Fruit fly (Drosophila melanogaster) whole organism, embryonic: Measurements from ENCODE around the gene CG34148.

ENCODE experiments used
- CG10366 ChIP-seq: fragments of 200-800 bp; sonication (Bioruptor generic); IDR thresholded peaks from 2 replicates; pipeline ENCODE4 v1.3.6; 2022; ENCODE audit warnings: missing biosample characterization, missing genetic modification characterization
- CG10431 ChIP-seq: fragments of 200-800 bp; sonication (Bioruptor generic); optimal IDR thresholded peaks from 3 replicates; lab custom pipeline; 2018; ENCODE audit warnings: missing biosample characterization, mild to moderate bottlenecking, missing genetic modification characterization
- CG10654 ChIP-seq: fragments of 200-800 bp; sonication (Bioruptor generic); optimal IDR thresholded peaks from 2 replicates; lab custom pipeline; 2016; ENCODE audit warnings: missing biosample characterization, missing genetic modification characterization
- CG13424 ChIP-seq: fragments of 200-800 bp; sonication (Bioruptor generic); optimal IDR thresholded peaks from 2 replicates; lab custom pipeline; 2019; ENCODE audit warnings: missing biosample characterization, mild to moderate bottlenecking, missing genetic modification characterization, moderate library complexity
- CG1603 ChIP-seq: fragments of 200-800 bp; sonication (Bioruptor generic); optimal IDR thresholded peaks from 2 replicates; lab custom pipeline; 2019; ENCODE audit warnings: missing biosample characterization, mild to moderate bottlenecking, missing genetic modification characterization, moderate library complexity
- CG17359 ChIP-seq: fragments of 200-800 bp; sonication (Bioruptor generic); optimal IDR thresholded peaks from 3 replicates; lab custom pipeline; 2018; ENCODE audit warnings: missing biosample characterization, mild to moderate bottlenecking, missing genetic modification characterization, moderate library complexity
- CG17612 ChIP-seq: fragments of 200-800 bp; sonication (Bioruptor generic); IDR thresholded peaks from 2 replicates; pipeline ENCODE4 v1.3.6; 2022; ENCODE audit warnings: missing biosample characterization, missing genetic modification characterization
- CG17829 ChIP-seq: fragments of 200-800 bp; optimal IDR thresholded peaks from 2 replicates; lab custom pipeline; 2019; ENCODE audit warnings: missing biosample characterization, mild to moderate bottlenecking, missing genetic modification characterization, moderate library complexity
- CG18764 ChIP-seq: fragments of 200-800 bp; sonication (Bioruptor generic); optimal IDR thresholded peaks from 3 replicates; lab custom pipeline; 2016; ENCODE audit warnings: missing biosample characterization, missing genetic modification characterization
- CG2129 ChIP-seq: fragments of 200-800 bp; sonication (Bioruptor generic); IDR thresholded peaks from 2 replicates; pipeline ENCODE4 v1.3.6; 2022; ENCODE audit warnings: missing biosample characterization, missing genetic modification characterization; ENCODE audit not compliant: partially characterized antibody
- CG2889 ChIP-seq: fragments of 200-800 bp; sonication (Bioruptor generic); IDR thresholded peaks from 3 replicates; pipeline ENCODE4 v1.3.6; 2022; ENCODE audit warnings: missing biosample characterization, missing genetic modification characterization
- CG30403 ChIP-seq: fragments of 200-800 bp; sonication (Bioruptor generic); optimal IDR thresholded peaks from 3 replicates; lab custom pipeline; 2016; ENCODE audit warnings: missing biosample characterization, missing genetic modification characterization
- CG3847 ChIP-seq: fragments of 200-800 bp; sonication (Bioruptor generic); IDR thresholded peaks from 2 replicates; pipeline ENCODE4 v1.3.6; 2022; ENCODE audit warnings: missing biosample characterization, missing genetic modification characterization
- CG4730 ChIP-seq: fragments of 200-800 bp; sonication (Bioruptor generic); IDR thresholded peaks from 2 replicates; pipeline ENCODE4 v1.3.6; 2022; ENCODE audit warnings: missing biosample characterization, missing genetic modification characterization
- CG6272 ChIP-seq: fragments of 200-800 bp; sonication (Bioruptor generic); IDR thresholded peaks from 2 replicates; pipeline ENCODE4 v1.3.6; 2022; ENCODE audit warnings: missing biosample characterization, missing genetic modification characterization
- CG7839 ChIP-seq: fragments of 200-800 bp; sonication (Bioruptor generic); optimal IDR thresholded peaks from 3 replicates; lab custom pipeline; 2018; ENCODE audit warnings: missing biosample characterization, mild to moderate bottlenecking, missing genetic modification characterization, moderate library complexity
- CG8944 ChIP-seq: fragments of 200-800 bp; sonication (Bioruptor generic); optimal IDR thresholded peaks from 3 replicates; lab custom pipeline; 2016; ENCODE audit warnings: missing biosample characterization, missing genetic modification characterization
- CG9727 ChIP-seq: fragments of 200-800 bp; sonication (Bioruptor generic); optimal IDR thresholded peaks from 3 replicates; lab custom pipeline; 2017; ENCODE audit warnings: missing biosample characterization, mild to moderate bottlenecking, missing genetic modification characterization
- D19A ChIP-seq: fragments of 200-800 bp; optimal IDR thresholded peaks from 3 replicates; lab custom pipeline; 2019; ENCODE audit warnings: missing biosample characterization, mild to moderate bottlenecking, missing genetic modification characterization, moderate library complexity
- Doc2 ChIP-seq: fragments of 200-800 bp; sonication (Bioruptor generic); IDR thresholded peaks from 2 replicates; pipeline ENCODE4 v1.3.6; 2022; ENCODE audit warnings: missing biosample characterization, missing genetic modification characterization
- HHEX ChIP-seq: fragments of 200-800 bp; sonication (Bioruptor generic); optimal IDR thresholded peaks from 3 replicates; lab custom pipeline; 2017; ENCODE audit warnings: missing biosample characterization, mild to moderate bottlenecking, missing genetic modification characterization, missing genetic modification reagents
- HmgZ ChIP-seq: fragments of 200-800 bp; sonication (Bioruptor generic); optimal IDR thresholded peaks from 2 replicates; lab custom pipeline; 2018; ENCODE audit warnings: missing biosample characterization, mild to moderate bottlenecking, missing genetic modification characterization
- Mrtf ChIP-seq: fragments of 200-800 bp; sonication (Bioruptor generic); IDR thresholded peaks from 3 replicates; pipeline ENCODE4 v1.3.6; 2022; ENCODE audit warnings: missing biosample characterization, missing genetic modification characterization
- Opbp ChIP-seq: fragments of 200-800 bp; sonication (Bioruptor generic); IDR thresholded peaks from 3 replicates; pipeline ENCODE4 v1.3.6; 2022; ENCODE audit warnings: missing biosample characterization, missing genetic modification characterization; ENCODE audit not compliant: partially characterized antibody
- Optix ChIP-seq: fragments of 200-800 bp; sonication (Bioruptor generic); IDR thresholded peaks from 3 replicates; pipeline ENCODE4 v1.3.6; 2022; ENCODE audit warnings: missing biosample characterization, missing genetic modification characterization
- Ravus ChIP-seq: fragments of 200-800 bp; sonication (Bioruptor generic); IDR thresholded peaks from 2 replicates; pipeline ENCODE4 v1.3.6; 2022; ENCODE audit warnings: missing biosample characterization, missing genetic modification characterization
- ab ChIP-seq: fragments of 200-800 bp; sonication (Bioruptor generic); optimal IDR thresholded peaks from 2 replicates; lab custom pipeline; 2016; ENCODE audit warnings: missing biosample characterization, missing genetic modification characterization
- az2 ChIP-seq: fragments of 200-800 bp; sonication (Bioruptor generic); optimal IDR thresholded peaks from 3 replicates; lab custom pipeline; 2016; ENCODE audit warnings: missing biosample characterization, missing genetic modification characterization
- cas ChIP-seq: fragments of 200-800 bp; sonication (Bioruptor generic); IDR thresholded peaks from 2 replicates; pipeline ENCODE4 v1.3.6; 2022; ENCODE audit warnings: missing biosample characterization, missing genetic modification characterization
- corto ChIP-seq: fragments of 200-800 bp; sonication (Bioruptor generic); optimal IDR thresholded peaks from 2 replicates; lab custom pipeline; 2016; ENCODE audit warnings: missing biosample characterization, mild to moderate bottlenecking, missing genetic modification characterization, moderate library complexity
- dmrt11E ChIP-seq: fragments of 200-800 bp; sonication (Bioruptor generic); optimal IDR thresholded peaks from 3 replicates; lab custom pipeline; 2018; ENCODE audit warnings: missing biosample characterization, mild to moderate bottlenecking, missing genetic modification characterization, moderate library complexity
- dmrt99B ChIP-seq: fragments of 200-800 bp; sonication (Bioruptor generic); optimal IDR thresholded peaks from 2 replicates; lab custom pipeline; 2018; ENCODE audit warnings: missing biosample characterization, mild to moderate bottlenecking, missing genetic modification characterization, moderate library complexity
- ems ChIP-seq: fragments of 200-800 bp; sonication (Bioruptor generic); optimal IDR thresholded peaks from 3 replicates; lab custom pipeline; 2016; ENCODE audit warnings: missing biosample characterization, missing genetic modification characterization
- fd102C ChIP-seq: fragments of 200-800 bp; sonication (Bioruptor generic); optimal IDR thresholded peaks from 2 replicates; lab custom pipeline; 2018; ENCODE audit warnings: missing biosample characterization, mild to moderate bottlenecking, missing genetic modification characterization, moderate library complexity
- gt ChIP-seq: fragments of 200-800 bp; sonication (Bioruptor generic); IDR thresholded peaks from 2 replicates; pipeline ENCODE4 v1.3.6; 2022; ENCODE audit warnings: missing biosample characterization, missing genetic modification characterization
- lov ChIP-seq, 2 experiments: fragments of 200-800 bp in 1 of 2; fragments of >200 bp in 1 of 2; sonication (Bioruptor generic) in 1 of 2; IDR thresholded peaks in 1 of 2; optimal IDR thresholded peaks in 1 of 2; 2 replicates in 1 of 2; 3 replicates in 1 of 2; pipeline versions ENCODE4 v1.3.6 to Lab custom; 2017 to 2022; ENCODE audit warnings: missing biosample characterization in 1 of 2, missing genetic modification characterization in 1 of 2
- maf-S ChIP-seq: fragments of 200-800 bp; sonication (Bioruptor generic); optimal IDR thresholded peaks from 2 replicates; lab custom pipeline; 2016; ENCODE audit warnings: missing biosample characterization, missing genetic modification characterization
- pho ChIP-seq: fragments of 200-800 bp; sonication (Bioruptor generic); optimal IDR thresholded peaks from 2 replicates; lab custom pipeline; 2016; ENCODE audit warnings: missing biosample characterization, missing genetic modification characterization
- pnt ChIP-seq: fragments of 200-800 bp; sonication (Bioruptor generic); optimal IDR thresholded peaks from 3 replicates; lab custom pipeline; 2016; ENCODE audit warnings: missing biosample characterization, missing genetic modification characterization
- prd ChIP-seq, 3 experiments: fragments of >200 bp in 2 of 3; fragments of 200-800 bp in 1 of 3; sonication (Bioruptor generic) in 1 of 3; optimal IDR thresholded peaks in 2 of 3; IDR thresholded peaks in 1 of 3; 2 replicates in 2 of 3; 3 replicates in 1 of 3; pipeline versions ENCODE4 v1.3.6 to Lab custom; 2017 to 2022; ENCODE audit warnings: missing biosample characterization in 1 of 3, missing genetic modification characterization in 1 of 3
- repo ChIP-seq: fragments of 200-800 bp; sonication (Bioruptor generic); optimal IDR thresholded peaks from 2 replicates; lab custom pipeline; 2016; ENCODE audit warnings: missing biosample characterization, missing genetic modification characterization
- sd ChIP-seq: fragments of 200-800 bp; sonication (Bioruptor generic); optimal IDR thresholded peaks from 3 replicates; lab custom pipeline; 2018; ENCODE audit warnings: missing biosample characterization, mild to moderate bottlenecking, missing genetic modification characterization, moderate library complexity
- sisA ChIP-seq: fragments of 200-800 bp; sonication (Bioruptor generic); IDR thresholded peaks from 2 replicates; pipeline ENCODE4 v1.3.6; 2022; ENCODE audit warnings: missing biosample characterization, missing genetic modification characterization
- stc ChIP-seq: fragments of 200-800 bp; sonication (Bioruptor generic); IDR thresholded peaks from 2 replicates; pipeline ENCODE4 v1.3.6; 2022; ENCODE audit warnings: missing biosample characterization, missing genetic modification characterization
- tll ChIP-seq, 2 experiments: fragments of 200-800 bp in 1 of 2; fragments of >200 bp in 1 of 2; sonication (Bioruptor generic) in 1 of 2; optimal IDR thresholded peaks; 2 replicates each; lab custom pipeline; 2017 to 2019; ENCODE audit warnings: missing biosample characterization in 2 of 2, missing genetic modification characterization in 2 of 2, mild to moderate bottlenecking in 1 of 2, moderate library complexity in 1 of 2
- twi ChIP-seq: fragments of 200-800 bp; optimal IDR thresholded peaks from 2 replicates; lab custom pipeline; 2019; ENCODE audit warnings: missing biosample characterization, mild to moderate bottlenecking, missing genetic modification characterization, moderate library complexity
- wek ChIP-seq: fragments of 200-800 bp; sonication (Bioruptor generic); optimal IDR thresholded peaks from 3 replicates; lab custom pipeline; 2018; ENCODE audit warnings: missing biosample characterization, mild to moderate bottlenecking, missing genetic modification characterization, moderate library complexity
- zfh1 ChIP-seq: fragments of 200-800 bp; sonication (Bioruptor generic); IDR thresholded peaks from 3 replicates; pipeline ENCODE4 v1.3.6; 2022; ENCODE audit warnings: missing biosample characterization, missing genetic modification characterization

The CG34148 gene

DNA sequence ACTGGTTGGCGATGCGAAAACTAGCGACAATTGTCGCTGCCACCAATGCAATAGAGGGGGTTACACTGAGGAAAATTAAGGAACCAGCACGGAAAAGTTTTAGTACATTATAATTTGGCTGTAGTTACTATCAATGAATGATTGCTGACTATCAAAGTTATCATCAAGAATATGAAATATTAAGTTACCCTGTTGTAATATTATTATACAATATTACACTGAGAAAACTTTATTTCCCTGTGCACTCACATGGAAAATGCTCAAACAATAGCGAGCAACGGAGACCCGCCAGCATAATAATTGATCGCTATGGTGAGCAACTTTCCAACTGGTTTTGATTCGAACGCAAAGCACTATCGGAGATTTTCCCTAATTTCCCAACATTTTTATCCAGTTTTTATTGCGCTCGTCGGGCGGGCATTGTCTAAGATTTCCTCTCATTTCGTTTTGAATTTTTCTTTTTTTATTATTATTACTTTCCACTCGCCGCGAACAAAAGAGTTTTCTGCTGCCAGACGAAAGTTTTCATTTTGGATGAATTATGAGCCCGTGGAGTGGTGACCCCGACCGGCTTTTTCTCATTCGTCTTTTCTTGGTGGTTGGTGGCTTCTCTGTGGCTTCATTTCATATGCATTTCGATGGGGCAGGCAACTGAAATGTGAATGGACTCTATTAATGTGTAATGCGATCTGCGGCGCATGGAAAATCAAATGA is 16.2 kb downstream of the CG34148 start (continued):
- TF ChIP-seq CG13424 (tag; lab: Kevin White, UChicago) (peak; percentile 87), CG17829 (tag; lab: Kevin White, UChicago) (peak; percentile 93), dmrt11E (tag; lab: Kevin White, UChicago) (peak; percentile 90), CG10431 (GFP tag; lab: Kevin White, UChicago) (peak; percentile 88), zfh1 (GFP tag; lab: Robert Waterston, UW) (peak; percentile 86), Ravus (no peak), CG30403 (GFP tag; lab: Kevin White, UChicago) (peak; percentile 90), stc (GFP tag; lab: Robert Waterston, UW) (peak; percentile 82), HmgZ (tag; lab: Kevin White, UChicago) (peak; percentile 11), Opbp (GFP tag; lab: Robert Waterston, UW) (no peak), CG18764 (GFP tag; lab: Kevin White, UChicago) (peak; percentile 42), CG6272 (GFP tag; lab: Robert Waterston, UW) (peak; percentile 17; the same call in 1 of the 2 replicates), CG8944 (GFP tag; lab: Kevin White, UChicago) (peak; percentile 39), CG2129 (GFP tag; lab: Robert Waterston, UW) (no peak), CG17359 (tag; lab: Kevin White, UChicago) (peak; percentile 81), repo (GFP tag; lab: Kevin White, UChicago) (no peak), CG9727 (GFP tag; lab: Kevin White, UChicago) (peak; percentile 64), tll (GFP tag; optimal IDR thresholded peaks at IDR 0.05; lab: Kevin White, UChicago) (no peak), maf-S (peak; percentile 42), gt (GFP tag; lab: Robert Waterston, UW) (peak; percentile 52), sisA (GFP tag; lab: Robert Waterston, UW) (peak; percentile 74), CG7839 (tag; lab: Kevin White, UChicago) (peak; percentile 81), dmrt99B (peak; percentile 87), twi (peak; percentile 59), fd102C (peak; percentile 39), HHEX (peak; percentile 69), CG10654 (GFP tag; lab: Kevin White, UChicago) (peak; percentile 44), corto (GFP tag; lab: Kevin White, UChicago) (no peak), cas (no peak), lov (optimal IDR thresholded peaks at IDR 0.05; lab: Kevin White, UChicago) (no peak), lov (GFP tag; IDR thresholded peaks at IDR 0.05; lab: Robert Waterston, UW) (0 out of 3 replicates have a peak, but pooled peaks have one; percentile 6), ems (GFP tag; lab: Kevin White, UChicago) (no peak), CG3847 (GFP tag; lab: Robert Waterston, UW) (peak; percentile 39; the same call in 1 of the 2 replicates), prd (optimal IDR thresholded peaks at IDR 0.05; lab: Kevin White, UChicago) (no peak), prd (GFP tag; IDR thresholded peaks at IDR 0.05; lab: Robert Waterston, UW) (peak; percentile 77), wek (GFP tag; lab: Kevin White, UChicago) (peak; percentile 80), pho (GFP tag; lab: Kevin White, UChicago) (no peak), pnt (peak; percentile 80), D19A (tag; lab: Kevin White, UChicago) (peak; percentile 68), CG17612 (GFP tag; lab: Robert Waterston, UW) (no peak), CG4730 (GFP tag; lab: Robert Waterston, UW) (peak; percentile 50; the same call in 1 of the 2 replicates), az2 (GFP tag; lab: Kevin White, UChicago) (peak; percentile 85), Mrtf (no peak; the same call in 2 of the 3 replicates), Doc2 (no peak), sd (peak; percentile 16), CG10366 (GFP tag; lab: Robert Waterston, UW) (peak; percentile 76), CG2889 (GFP tag; lab: Robert Waterston, UW) (no peak), Optix (GFP tag; lab: Robert Waterston, UW) (peak; percentile 56; the same call in 2 of the 3 replicates), ab (GFP tag; lab: Kevin White, UChicago) (no peak), CG1603 (tag; lab: Kevin White, UChicago) (peak; percentile 96)
